Worm (Caenorhabditis elegans) whole organism, L3 larva: Measurements from ENCODE around the gene T10G3.4.

Source experiments
- ZK546.5 ChIP-seq: sonication (generic microtip); optimal IDR thresholded peaks from 2 replicates; lab custom pipeline; 2017; ENCODE audit warnings: missing biosample characterization, missing genetic modification characterization
- ama-1 ChIP-seq: fragments of 150-350 bp; optimal IDR thresholded peaks from 2 replicates; lab custom pipeline; 2018
- ceh-16 ChIP-seq: sonication (generic microtip); optimal IDR thresholded peaks from 2 replicates; lab custom pipeline; 2017; ENCODE audit warnings: missing biosample characterization, missing genetic modification characterization
- ceh-28 ChIP-seq: fragments of 150-350 bp; optimal IDR thresholded peaks from 2 replicates; lab custom pipeline; 2014; ENCODE audit warnings: missing biosample characterization, missing genetic modification reagents, missing genetic modification characterization
- ceh-82 ChIP-seq: fragments of 150-350 bp; optimal IDR thresholded peaks from 2 replicates; lab custom pipeline; 2014; ENCODE audit warnings: missing biosample characterization, missing genetic modification characterization
- ceh-9 ChIP-seq: sonication (generic microtip); optimal IDR thresholded peaks from 2 replicates; lab custom pipeline; 2018; ENCODE audit warnings: missing biosample characterization, missing genetic modification characterization
- daf-12 ChIP-seq: fragments of 150-350 bp; optimal IDR thresholded peaks from 2 replicates; lab custom pipeline; 2014; ENCODE audit warnings: missing biosample characterization, missing genetic modification reagents, missing genetic modification characterization
- egl-27 ChIP-seq: sonication (generic microtip); optimal IDR thresholded peaks from 4 replicates; lab custom pipeline; 2017; ENCODE audit warnings: missing biosample characterization, missing genetic modification reagents, missing genetic modification characterization
- egl-5 ChIP-seq: fragments of 150-350 bp; optimal IDR thresholded peaks from 2 replicates; lab custom pipeline; 2017; ENCODE audit warnings: missing biosample characterization, missing genetic modification reagents, missing genetic modification characterization, inconsistent platforms
- elt-1 ChIP-seq: fragments of 150-350 bp; optimal IDR thresholded peaks from 2 replicates; lab custom pipeline; 2014; ENCODE audit warnings: missing biosample characterization, missing genetic modification characterization
- elt-2 ChIP-seq: sonication (generic microtip); optimal IDR thresholded peaks from 2 replicates; lab custom pipeline; 2016; ENCODE audit warnings: missing genetic modification reagents, mild to moderate bottlenecking, missing genetic modification characterization, missing compliant biosample characterization
- elt-3 ChIP-seq, 3 experiments: fragments of 150-350 bp in 1 of 3; sonication (generic microtip) in 2 of 3; optimal IDR thresholded peaks; 2 replicates in 2 of 3; 4 replicates in 1 of 3; lab custom pipeline; 2014 to 2017; ENCODE audit warnings: missing biosample characterization in 3 of 3, missing genetic modification characterization in 3 of 3
- eor-1 ChIP-seq, 2 experiments: fragments of 150-350 bp; optimal IDR thresholded peaks; 2 replicates each; lab custom pipeline; 2014 to 2018; ENCODE audit warnings: missing biosample characterization in 2 of 2, missing genetic modification characterization in 2 of 2
- fkh-2 ChIP-seq: fragments of 150-350 bp; optimal IDR thresholded peaks from 2 replicates; lab custom pipeline; 2014; ENCODE audit warnings: missing biosample characterization, missing genetic modification reagents, missing genetic modification characterization
- fos-1 ChIP-seq: fragments of 150-350 bp; optimal IDR thresholded peaks from 2 replicates; lab custom pipeline; 2014; ENCODE audit warnings: missing biosample characterization, missing genetic modification characterization
- hmg-11 ChIP-seq: sonication (generic microtip); optimal IDR thresholded peaks from 2 replicates; lab custom pipeline; 2016; ENCODE audit warnings: missing genetic modification characterization, missing compliant biosample characterization
- jun-1 ChIP-seq: fragments of 150-350 bp; optimal IDR thresholded peaks from 2 replicates; lab custom pipeline; 2014; ENCODE audit warnings: missing biosample characterization, missing genetic modification reagents, missing genetic modification characterization
- lin-15B ChIP-seq: fragments of 150-350 bp; optimal IDR thresholded peaks from 2 replicates; lab custom pipeline; 2014; ENCODE audit warnings: missing biosample characterization, missing genetic modification characterization
- lin-39 ChIP-seq: fragments of 150-350 bp; optimal IDR thresholded peaks from 2 replicates; lab custom pipeline; 2018; ENCODE audit warnings: missing biosample characterization, missing genetic modification reagents, missing genetic modification characterization
- lsy-12 ChIP-seq: sonication (generic microtip); optimal IDR thresholded peaks from 2 replicates; lab custom pipeline; 2016; ENCODE audit warnings: mild to moderate bottlenecking, missing genetic modification characterization, missing compliant biosample characterization
- mdl-1 ChIP-seq: fragments of 150-350 bp; optimal IDR thresholded peaks from 2 replicates; lab custom pipeline; 2014; ENCODE audit warnings: missing biosample characterization, missing genetic modification characterization
- mml-1 ChIP-seq: fragments of 150-350 bp; sonication (generic microtip); optimal IDR thresholded peaks from 3 replicates; lab custom pipeline; 2014; ENCODE audit warnings: missing biosample characterization, missing genetic modification characterization
- nfya-1 ChIP-seq: sonication (generic microtip); optimal IDR thresholded peaks from 2 replicates; lab custom pipeline; 2017; ENCODE audit warnings: missing genetic modification characterization, mild to moderate bottlenecking, missing compliant biosample characterization, antibody characterized with exemption, moderate library complexity; ENCODE audit not compliant: insufficient read depth
- nhr-11 ChIP-seq: fragments of 150-350 bp; optimal IDR thresholded peaks from 2 replicates; lab custom pipeline; 2014; ENCODE audit warnings: missing biosample characterization, missing genetic modification characterization
- nhr-12 ChIP-seq: fragments of 150-350 bp; optimal IDR thresholded peaks from 2 replicates; lab custom pipeline; 2014; ENCODE audit warnings: missing biosample characterization, missing genetic modification characterization
- nhr-23 ChIP-seq: fragments of 150-350 bp; optimal IDR thresholded peaks from 2 replicates; lab custom pipeline; 2014; ENCODE audit warnings: missing biosample characterization, missing genetic modification reagents, missing genetic modification characterization
- nhr-25 ChIP-seq: sonication (generic microtip); optimal IDR thresholded peaks from 2 replicates; lab custom pipeline; 2017; ENCODE audit warnings: missing biosample characterization, missing genetic modification characterization
- nhr-28 ChIP-seq: fragments of 150-350 bp; optimal IDR thresholded peaks from 2 replicates; lab custom pipeline; 2014; ENCODE audit warnings: missing biosample characterization, missing genetic modification characterization
- nhr-43 ChIP-seq: sonication (generic microtip); optimal IDR thresholded peaks from 2 replicates; lab custom pipeline; 2016; ENCODE audit warnings: mild to moderate bottlenecking, missing genetic modification characterization, missing compliant biosample characterization; ENCODE audit not compliant: poor library complexity, severe bottlenecking
- nhr-67 ChIP-seq: fragments of 150-350 bp; optimal IDR thresholded peaks from 2 replicates; lab custom pipeline; 2014; ENCODE audit warnings: missing biosample characterization, missing genetic modification characterization
- nhr-76 ChIP-seq: fragments of 150-350 bp; sonication (generic microtip); optimal IDR thresholded peaks from 5 replicates; lab custom pipeline; 2014; ENCODE audit warnings: missing biosample characterization, missing genetic modification characterization
- nhr-77 ChIP-seq: fragments of 150-350 bp; optimal IDR thresholded peaks from 2 replicates; lab custom pipeline; 2014; ENCODE audit warnings: missing biosample characterization, missing genetic modification characterization
- pha-4 ChIP-seq: fragments of 150-350 bp; optimal IDR thresholded peaks from 2 replicates; lab custom pipeline; 2014; ENCODE audit warnings: missing biosample characterization, missing genetic modification reagents, missing genetic modification characterization
- pqm-1 ChIP-seq: fragments of 150-350 bp; optimal IDR thresholded peaks from 2 replicates; lab custom pipeline; 2017; ENCODE audit warnings: missing biosample characterization, missing genetic modification characterization, inconsistent platforms
- sea-2 ChIP-seq: fragments of 150-350 bp; sonication (generic microtip); optimal IDR thresholded peaks from 4 replicates; lab custom pipeline; 2014; ENCODE audit warnings: missing biosample characterization, missing genetic modification reagents, missing genetic modification characterization
- snpc-4 ChIP-seq: fragments of 150-350 bp; optimal IDR thresholded peaks from 2 replicates; lab custom pipeline; 2014; ENCODE audit warnings: missing biosample characterization, missing genetic modification characterization
- tbx-2 ChIP-seq: sonication (generic microtip); optimal IDR thresholded peaks from 2 replicates; lab custom pipeline; 2016; ENCODE audit warnings: mild to moderate bottlenecking, missing genetic modification characterization, missing compliant biosample characterization
- unc-39 ChIP-seq: sonication (generic microtip); optimal IDR thresholded peaks from 4 replicates; lab custom pipeline; 2017; ENCODE audit warnings: missing biosample characterization, missing genetic modification characterization
- unc-62 ChIP-seq: fragments of 150-350 bp; sonication (generic microtip); optimal IDR thresholded peaks from 4 replicates; lab custom pipeline; 2014; ENCODE audit warnings: missing biosample characterization, missing genetic modification reagents, missing genetic modification characterization
- zag-1 ChIP-seq: fragments of 150-350 bp; optimal IDR thresholded peaks from 2 replicates; lab custom pipeline; 2014; ENCODE audit warnings: missing biosample characterization, missing genetic modification characterization
- ztf-11 ChIP-seq: fragments of 150-350 bp; optimal IDR thresholded peaks from 2 replicates; lab custom pipeline; 2014; ENCODE audit warnings: missing biosample characterization, missing genetic modification characterization
- ztf-4 ChIP-seq: fragments of 150-350 bp; optimal IDR thresholded peaks from 2 replicates; lab custom pipeline; 2014; ENCODE audit warnings: missing biosample characterization, missing genetic modification characterization

T10G3.4 gene

ce11 chrV:13499227-13499626 is 15.0 kb upstream of the T10G3.4 start:
- no peak for TF ChIP-seq lsy-12

ce11 chrV:13497322-13497847 is 13.1 kb upstream of the T10G3.4 start, which contains the start of the genes eea-1 and gut-2:
eea-1 (minus strand) TSS chrV:13497372.
gut-2 (plus strand) TSS chrV:13497690.
- TF ChIP-seq hmg-11 (tag; lab: Kevin White, UChicago), result peak; percentile 74
- no peak for TF ChIP-seq unc-39 (tag; lab: Kevin White, UChicago)
- TF ChIP-seq jun-1 (tag; lab: Kevin White, UChicago), result no peak
- no peak for TF ChIP-seq ceh-9 (tag; lab: Kevin White, UChicago)
- TF ChIP-seq nhr-25 (tag; lab: Kevin White, UChicago), result peak; percentile 73
- TF ChIP-seq nhr-11 (tag; lab: Kevin White, UChicago), result no peak
- TF ChIP-seq ceh-28, result peak; percentile 40
- TF ChIP-seq mdl-1 (tag; lab: Kevin White, UChicago), result no peak
- TF ChIP-seq ama-1 (lab: Kevin White, UChicago), result peak; percentile 19
- no peak for TF ChIP-seq ceh-16 (tag; lab: Kevin White, UChicago)
- TF ChIP-seq nhr-77, result no peak
- TF ChIP-seq egl-5 (tag; lab: Kevin White, UChicago), result peak; percentile 60
- TF ChIP-seq fkh-2 (tag; lab: Kevin White, UChicago), result no peak
- TF ChIP-seq mml-1 (tag; lab: Kevin White, UChicago), result no peak
- no peak for TF ChIP-seq lsy-12
- TF ChIP-seq elt-2 (tag; lab: Kevin White, UChicago), result peak; percentile 14
- no peak for TF ChIP-seq nhr-12
- TF ChIP-seq nfya-1 (tag; lab: Kevin White, UChicago), result peak; percentile 69
- no peak for TF ChIP-seq fos-1
- no peak for TF ChIP-seq eor-1 (tag; optimal IDR thresholded peaks at IDR 0.05; lab: Kevin White, UChicago)
- TF ChIP-seq nhr-43, result peak; percentile 74
- TF ChIP-seq pha-4 (tag; lab: Kevin White, UChicago), result peak; percentile 92
- TF ChIP-seq lin-15B (tag; lab: Kevin White, UChicago), result peak; percentile 77
- TF ChIP-seq ztf-4, result no peak
- peak; percentile 86 for TF ChIP-seq nhr-23 (tag; lab: Kevin White, UChicago)
- TF ChIP-seq lin-39 (tag; lab: Kevin White, UChicago), result peak; percentile 8
- no peak for TF ChIP-seq unc-62
- TF ChIP-seq nhr-28 (tag; lab: Kevin White, UChicago), result no peak
- peak; percentile 79 for TF ChIP-seq snpc-4
- no peak for TF ChIP-seq sea-2 (GFP tag; lab: Kevin White, UChicago)

ce11 chrV:13489830-13490229 is 5.6 kb upstream of the T10G3.4 start, which contains the start of gene T10G3.3:
T10G3.3 (minus strand) TSS chrV:13490199.
- TF ChIP-seq ceh-82 (tag; lab: Kevin White, UChicago), result no peak
- TF ChIP-seq elt-1 (tag; lab: Kevin White, UChicago), result peak; percentile 90
- TF ChIP-seq nhr-77, result no peak
- TF ChIP-seq nhr-43, result peak; percentile 2
- no peak for TF ChIP-seq pqm-1 (tag; lab: Kevin White, UChicago)
- peak; percentile 39 for TF ChIP-seq nhr-23 (tag; lab: Kevin White, UChicago)
- TF ChIP-seq nhr-11 (tag; lab: Kevin White, UChicago), result no peak
- TF ChIP-seq nhr-25 (tag; lab: Kevin White, UChicago), result peak; percentile 69

ce11 chrV:13488297-13488803 is 4.1 kb upstream of the T10G3.4 start:
- TF ChIP-seq mml-1 (tag; lab: Kevin White, UChicago) (no peak), elt-3 (tag; optimal IDR thresholded peaks at IDR 0.05; lab: Kevin White, UChicago) (peak in 1 of 3 experiments; percentile 30)

- TF ChIP-seq ztf-11 (tag; lab: Kevin White, UChicago), result no peak
- no peak for TF ChIP-seq lsy-12
- TF ChIP-seq lin-39 (tag; lab: Kevin White, UChicago), result no peak
- no peak for TF ChIP-seq ceh-82 (tag; lab: Kevin White, UChicago)
- TF ChIP-seq nhr-76 (tag; lab: Kevin White, UChicago), result no peak
- TF ChIP-seq daf-12 (tag; lab: Kevin White, UChicago), result no peak
- TF ChIP-seq mdl-1 (tag; lab: Kevin White, UChicago), result no peak
- no peak for TF ChIP-seq ceh-16 (tag; lab: Kevin White, UChicago)
- no peak for TF ChIP-seq ZK546.5 (tag; lab: Kevin White, UChicago)
- TF ChIP-seq egl-27, result no peak
- no peak for TF ChIP-seq nhr-25 (tag; lab: Kevin White, UChicago)
- no peak for TF ChIP-seq nhr-67 (tag; lab: Kevin White, UChicago)
- no peak for TF ChIP-seq pqm-1 (tag; lab: Kevin White, UChicago)
- TF ChIP-seq lin-15B (tag; lab: Kevin White, UChicago), result no peak
- TF ChIP-seq tbx-2 (tag; lab: Kevin White, UChicago), result no peak
- TF ChIP-seq nhr-23 (tag; lab: Kevin White, UChicago), result no peak
- no peak for TF ChIP-seq zag-1 (tag; lab: Kevin White, UChicago)
- no peak for TF ChIP-seq nfya-1 (tag; lab: Kevin White, UChicago)
Measured at ce11 chrV:13485732-13486131, 1.5 kb upstream of the T10G3.4 start.
